Worm (Caenorhabditis elegans): ENCODE data around the gene C50B8.5.

The C50B8.5 gene

DNA sequence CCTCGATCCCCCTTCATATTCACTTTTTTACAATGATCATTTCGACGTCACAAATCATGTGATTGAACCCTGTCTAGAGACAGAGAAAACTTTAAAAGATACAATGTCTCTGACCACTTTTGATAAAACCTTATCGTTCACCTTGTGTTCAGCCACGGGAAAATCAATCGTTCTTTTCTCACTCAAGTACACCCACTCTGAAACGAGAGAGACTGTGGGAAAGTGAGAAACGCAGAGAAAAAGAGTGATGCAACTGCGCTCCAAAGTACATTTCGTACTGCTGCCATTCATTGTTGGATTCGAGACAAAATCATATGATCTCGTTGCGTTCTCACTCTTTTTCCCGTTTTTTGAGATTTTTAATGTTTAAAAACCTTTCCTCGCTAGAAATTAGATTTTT lies 15.6 kb upstream of the C50B8.5 start:
- TF ChIP-seq nhr-23 (tag; optimal IDR thresholded peaks at IDR 0.05) (peak; percentile 93), ama-1 (optimal IDR thresholded peaks at IDR 0.05) (peak; percentile 70), elt-3 (tag; optimal IDR thresholded peaks at IDR 0.05) (peak in 1 of 3 experiments; percentile 70), lin-39 (tag; optimal IDR thresholded peaks at IDR 0.05) (peak; percentile 90), pha-4 (tag; optimal IDR thresholded peaks at IDR 0.05) (peak; percentile 93), ceh-16 (tag; optimal IDR thresholded peaks at IDR 0.05) (no peak), lsy-12 (tag; optimal IDR thresholded peaks at IDR 0.05) (peak; percentile 79), ceh-9 (tag; optimal IDR thresholded peaks at IDR 0.05) (no peak), hmg-11 (tag; optimal IDR thresholded peaks at IDR 0.05) (peak; percentile 76), R02D3.7 (tag; optimal IDR thresholded peaks at IDR 0.05) (peak; percentile 56), egl-27 (tag; optimal IDR thresholded peaks at IDR 0.05) (peak; percentile 28), skn-1 (tag; optimal IDR thresholded peaks at IDR 0.05) (peak; percentile 11), egl-5 (tag; optimal IDR thresholded peaks at IDR 0.05) (peak; percentile 57), nhr-11 (tag; optimal IDR thresholded peaks at IDR 0.05) (peak; percentile 30), lin-15B (tag; optimal IDR thresholded peaks at IDR 0.05) (peak; percentile 94), nhr-76 (tag; optimal IDR thresholded peaks at IDR 0.05) (peak; percentile 90), tbx-2 (tag; optimal IDR thresholded peaks at IDR 0.05) (peak; percentile 41), nhr-25 (tag; optimal IDR thresholded peaks at IDR 0.05) (peak; percentile 95), ztf-4 (tag; optimal IDR thresholded peaks at IDR 0.05) (peak; percentile 0), nfya-1 (tag; optimal IDR thresholded peaks at IDR 0.05; ENCODE audit: insufficient read depth) (peak; percentile 92), ZK546.5 (tag; optimal IDR thresholded peaks at IDR 0.05) (no peak), aly-2 (tag; optimal IDR thresholded peaks at IDR 0.05) (no peak), snpc-4 (tag; optimal IDR thresholded peaks at IDR 0.05) (peak; percentile 88), eor-1 (tag; optimal IDR thresholded peaks at IDR 0.05) (no peak), nhr-43 (tag; optimal IDR thresholded peaks at IDR 0.05; ENCODE audit: poor library complexity, severe bottlenecking) (peak; percentile 92), elt-2 (tag; optimal IDR thresholded peaks at IDR 0.05) (peak; percentile 94), nhr-237 (tag; optimal IDR thresholded peaks at IDR 0.05) (no peak), jun-1 (tag; optimal IDR thresholded peaks at IDR 0.05) (peak; percentile 68), ceh-28 (tag; optimal IDR thresholded peaks at IDR 0.05) (peak; percentile 75), mdl-1 (tag; optimal IDR thresholded peaks at IDR 0.05) (peak; percentile 39), daf-12 (tag; optimal IDR thresholded peaks at IDR 0.05) (no peak), unc-62 (GFP tag; optimal IDR thresholded peaks at IDR 0.05) (peak; percentile 38), pqm-1 (tag; optimal IDR thresholded peaks at IDR 0.05) (peak; percentile 92)

DNA sequence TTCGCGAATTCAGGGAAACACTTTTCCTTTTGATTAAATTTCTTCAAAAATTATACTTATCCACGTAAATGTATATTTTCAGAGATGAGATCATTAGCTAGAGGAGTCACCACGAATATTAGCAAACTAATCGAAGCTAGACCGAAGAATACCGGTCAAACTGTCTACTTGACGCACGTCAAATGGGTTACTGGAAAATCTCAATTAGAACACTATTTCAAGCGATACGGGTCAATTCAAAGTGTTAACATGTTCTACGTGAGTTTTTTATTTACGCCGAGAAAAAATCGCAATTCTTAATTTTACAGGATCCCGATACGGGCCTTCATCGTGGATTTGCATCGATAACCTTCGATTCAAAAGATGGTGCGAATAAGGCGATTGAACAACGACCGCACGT lies 15.0 kb upstream of the C50B8.5 start, which contains the start of gene slrp-1:
Gene slrp-1, plus strand, starts transcription at position 83 of the 400 bp plus-strand sequence.
- TF ChIP-seq ama-1 (optimal IDR thresholded peaks at IDR 0.05) (peak; percentile 19), nhr-67 (tag; optimal IDR thresholded peaks at IDR 0.05) (no peak)

DNA sequence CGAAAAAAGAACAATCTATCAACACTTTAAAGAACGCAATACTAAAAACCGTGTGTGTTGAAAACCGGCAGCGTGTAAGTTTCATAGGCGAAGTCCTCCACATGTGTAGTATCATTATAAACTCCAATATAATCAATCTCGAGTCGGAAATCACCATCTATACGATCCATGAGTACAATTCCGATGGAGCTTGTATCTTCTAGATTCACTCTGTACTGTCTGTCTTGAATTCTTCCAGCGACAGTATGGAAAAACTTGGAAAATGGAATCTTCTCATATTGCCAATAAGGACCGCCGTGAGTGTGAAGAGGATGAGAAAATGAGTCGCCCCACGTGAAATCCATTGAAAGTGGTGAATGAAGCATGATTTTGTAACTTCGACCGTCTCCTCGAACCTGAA lies 13.8 kb upstream of the C50B8.5 start:
- TF ChIP-seq ceh-28 (tag; optimal IDR thresholded peaks at IDR 0.05): no peak
- no peak for TF ChIP-seq ceh-16 (tag; optimal IDR thresholded peaks at IDR 0.05)
- TF ChIP-seq lsy-12 (tag; optimal IDR thresholded peaks at IDR 0.05): peak; percentile 33
- no peak for TF ChIP-seq skn-1 (tag; optimal IDR thresholded peaks at IDR 0.05)
- no peak for TF ChIP-seq nhr-237 (tag; optimal IDR thresholded peaks at IDR 0.05)
- TF ChIP-seq fos-1 (tag; optimal IDR thresholded peaks at IDR 0.05): no peak
- no peak for TF ChIP-seq hmg-11 (tag; optimal IDR thresholded peaks at IDR 0.05)
- no peak for TF ChIP-seq nfya-1 (tag; optimal IDR thresholded peaks at IDR 0.05; ENCODE audit: insufficient read depth)
- TF ChIP-seq ceh-9 (tag; optimal IDR thresholded peaks at IDR 0.05): no peak
- TF ChIP-seq ztf-4 (tag; optimal IDR thresholded peaks at IDR 0.05): no peak
- TF ChIP-seq nhr-11 (tag; optimal IDR thresholded peaks at IDR 0.05): no peak
- no peak for TF ChIP-seq ZK546.5 (tag; optimal IDR thresholded peaks at IDR 0.05)
- TF ChIP-seq unc-62 (GFP tag; optimal IDR thresholded peaks at IDR 0.05): no peak
- no peak for TF ChIP-seq tbx-2 (tag; optimal IDR thresholded peaks at IDR 0.05)
- no peak for TF ChIP-seq aly-2 (tag; optimal IDR thresholded peaks at IDR 0.05)
- no peak for TF ChIP-seq pqm-1 (tag; optimal IDR thresholded peaks at IDR 0.05)
- peak; percentile 76 for TF ChIP-seq ama-1 (optimal IDR thresholded peaks at IDR 0.05)
- peak; percentile 55 for TF ChIP-seq nhr-43 (tag; optimal IDR thresholded peaks at IDR 0.05; ENCODE audit: poor library complexity, severe bottlenecking)
- TF ChIP-seq unc-39 (tag; optimal IDR thresholded peaks at IDR 0.05): no peak
- no peak for TF ChIP-seq elt-3 (tag; optimal IDR thresholded peaks at IDR 0.05)
- peak; percentile 16 for TF ChIP-seq elt-2 (tag; optimal IDR thresholded peaks at IDR 0.05)
- no peak for TF ChIP-seq nhr-23 (tag; optimal IDR thresholded peaks at IDR 0.05)
- TF ChIP-seq jun-1 (tag; optimal IDR thresholded peaks at IDR 0.05): no peak
- no peak for TF ChIP-seq daf-12 (tag; optimal IDR thresholded peaks at IDR 0.05)
- TF ChIP-seq nhr-77 (tag; optimal IDR thresholded peaks at IDR 0.05): no peak

Measured in whole organism, L3 larva.